Worm (Caenorhabditis elegans) whole organism, L4/young adult: ENCODE results near the gene F53C11.4.

ENCODE experiments used
- W03F9.2 ChIP-seq: fragments of 150-350 bp; optimal IDR thresholded peaks from 2 replicates; lab custom pipeline; 2014; ENCODE audit warnings: missing biosample characterization, missing genetic modification characterization
- dao-5 ChIP-seq: sonication (generic microtip); optimal IDR thresholded peaks from 2 replicates; lab custom pipeline; 2016; ENCODE audit warnings: missing genotype, missing genetic modification characterization, moderate library complexity, missing compliant biosample characterization
- him-1 ChIP-seq: sonication (generic microtip); optimal IDR thresholded peaks from 2 replicates; lab custom pipeline; 2016; ENCODE audit warnings: missing genotype, missing genetic modification reagents, missing genetic modification characterization, missing compliant biosample characterization

DNA sequence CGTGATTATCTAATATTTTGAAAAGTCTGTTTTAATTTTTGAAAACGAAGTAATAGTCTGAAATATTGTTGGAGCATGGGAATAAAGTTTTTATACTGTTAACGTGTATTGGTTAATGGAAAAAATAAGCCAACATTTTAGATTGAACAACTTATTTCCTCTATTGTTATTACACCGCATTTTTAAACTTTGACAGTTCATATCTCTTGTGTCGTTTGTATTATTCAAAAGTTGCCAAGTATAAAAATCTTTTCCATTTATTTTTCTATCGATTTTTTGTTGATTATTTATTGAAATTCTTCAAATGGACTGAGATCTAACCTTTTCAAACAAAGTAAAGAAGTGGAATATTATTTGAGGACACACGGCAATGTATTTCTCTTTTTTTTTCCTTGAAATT, 43.7 kb upstream of the F53C11.4 start, which contains the start of gene str-165:
- TF ChIP-seq W03F9.2 (tag; lab: Kevin White, UChicago) (no peak), him-1 (no peak), dao-5 (tag; lab: Kevin White, UChicago) (no peak)
